Worm (Caenorhabditis elegans) whole organism, midembryonic: ENCODE data around the gene Y32B12C.1.

ENCODE experiments used
- T22C8.4 ChIP-seq: fragments of 200-800 bp; sonication (Bioruptor generic); IDR thresholded peaks from 2 replicates; pipeline ENCODE4 v1.3.6; 2022; ENCODE audit warnings: missing genetic modification characterization, missing compliant biosample characterization
- cog-1 ChIP-seq: sonication (generic microtip); optimal IDR thresholded peaks from 2 replicates; lab custom pipeline; 2016; ENCODE audit warnings: missing genetic modification characterization, missing compliant biosample characterization
- flt-1 ChIP-seq: fragments of 200-800 bp; sonication (Bioruptor generic); IDR thresholded peaks from 2 replicates; pipeline ENCODE4 v1.3.6; 2022; ENCODE audit warnings: missing genetic modification characterization, missing compliant biosample characterization
- klf-2 ChIP-seq: fragments of 200-800 bp; sonication (Bioruptor generic); conservative IDR thresholded peaks from 2 replicates; pipeline ENCODE4 v1.3.6; 2022; ENCODE audit warnings: missing genetic modification reagents, missing genetic modification characterization, missing compliant biosample characterization
- med-1 ChIP-seq: sonication (generic microtip); optimal IDR thresholded peaks from 2 replicates; lab custom pipeline; 2017; ENCODE audit warnings: missing genetic modification characterization, mild to moderate bottlenecking, missing compliant biosample characterization, antibody characterized with exemption, missing genetic modification reagents; ENCODE audit not compliant: insufficient read depth
- ref-1 ChIP-seq: fragments of 200-800 bp; sonication (Bioruptor generic); conservative IDR thresholded peaks from 2 replicates; pipeline ENCODE4 v1.3.6; 2022; ENCODE audit warnings: missing genetic modification reagents, missing genetic modification characterization, missing compliant biosample characterization
- tab-1 ChIP-seq: fragments of 200-800 bp; sonication (Bioruptor generic); IDR thresholded peaks from 2 replicates; pipeline ENCODE4 v1.3.6; 2022; ENCODE audit warnings: missing genetic modification characterization, missing compliant biosample characterization
- ztf-23 ChIP-seq: fragments of 200-800 bp; sonication (Bioruptor generic); IDR thresholded peaks from 2 replicates; pipeline ENCODE4 v1.3.6; 2022; ENCODE audit warnings: missing genetic modification reagents, missing genetic modification characterization, missing compliant biosample characterization
- ztf-29 ChIP-seq: fragments of 200-800 bp; sonication (Bioruptor generic); IDR thresholded peaks from 2 replicates; pipeline ENCODE4 v1.3.6; 2022; ENCODE audit warnings: missing genetic modification reagents, missing genetic modification characterization, missing compliant biosample characterization

ce11 chrV:16580424-16580823, 26.0 kb upstream of the Y32B12C.1 start, which contains the start of gene nhr-271:
- TF ChIP-seq T22C8.4 (GFP tag; lab: Robert Waterston, UW) = no peak
- TF ChIP-seq flt-1 (GFP tag; lab: Robert Waterston, UW) = no peak
- no peak for TF ChIP-seq klf-2 (GFP tag; lab: Robert Waterston, UW)
- no peak for TF ChIP-seq ztf-29 (GFP tag; lab: Robert Waterston, UW)
- no peak for TF ChIP-seq ref-1
- TF ChIP-seq med-1 (GFP tag; lab: Kevin White, UChicago) = no peak
- no peak for TF ChIP-seq cog-1 (tag; lab: Kevin White, UChicago)
- no peak for TF ChIP-seq tab-1 (GFP tag; lab: Robert Waterston, UW)
- TF ChIP-seq ztf-23 (GFP tag; lab: Robert Waterston, UW) = no peak
